Worm (Caenorhabditis elegans): ENCODE measurements around the gene aak-2.

ce11 chrX:16811974-16812373 is 16.1 kb downstream of the aak-2 start:
- TF ChIP-seq ama-1 (optimal IDR thresholded peaks at IDR 0.05) (no peak), nhr-25 (tag; optimal IDR thresholded peaks at IDR 0.05) (no peak), unc-62 (GFP tag; optimal IDR thresholded peaks at IDR 0.05) (no peak), lin-39 (tag; optimal IDR thresholded peaks at IDR 0.05) (peak; percentile 19)
